Worm (Caenorhabditis elegans) whole organism, L4/young adult: Measurements from ENCODE around the gene nlp-33.

ENCODE experiments used
- W03F9.2 ChIP-seq: fragments of 150-350 bp; optimal IDR thresholded peaks from 2 replicates; lab custom pipeline; 2014; ENCODE audit warnings: missing biosample characterization, missing genetic modification characterization
- dao-5 ChIP-seq: sonication (generic microtip); optimal IDR thresholded peaks from 2 replicates; lab custom pipeline; 2016; ENCODE audit warnings: missing genotype, missing genetic modification characterization, moderate library complexity, missing compliant biosample characterization
- him-1 ChIP-seq: sonication (generic microtip); optimal IDR thresholded peaks from 2 replicates; lab custom pipeline; 2016; ENCODE audit warnings: missing genotype, missing genetic modification reagents, missing genetic modification characterization, missing compliant biosample characterization

DNA sequence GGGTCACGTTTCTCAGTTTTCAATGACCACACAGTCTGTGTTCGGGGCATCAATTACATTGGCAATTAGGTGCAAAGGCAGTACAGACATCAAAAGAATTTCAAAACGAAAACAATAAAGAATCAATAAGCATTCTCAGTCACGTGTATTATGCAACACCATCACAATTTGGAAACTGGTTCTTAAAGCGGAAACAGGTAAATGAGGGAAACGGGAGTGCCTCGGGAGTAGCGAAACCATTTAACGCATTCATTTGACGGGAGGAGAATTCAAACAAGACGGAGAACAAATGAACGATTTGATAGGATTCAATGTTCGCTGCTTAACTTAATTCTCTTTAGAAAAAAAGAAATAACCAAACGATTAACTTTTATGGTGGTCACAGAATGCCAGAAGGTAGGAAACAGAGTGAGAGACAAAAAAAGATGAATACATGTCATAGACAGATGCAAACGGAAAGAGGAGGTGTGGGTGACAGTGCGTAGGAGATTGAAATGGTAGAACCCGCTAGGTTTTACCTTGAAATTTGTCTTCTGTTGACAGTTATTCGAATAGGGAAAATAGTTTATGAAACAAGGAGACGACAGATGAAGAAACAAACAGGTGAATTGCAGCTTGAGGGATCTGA, 49.6 kb downstream of the nlp-33 start:
- TF ChIP-seq him-1 (tag; lab: Kevin White, UChicago) (no peak), W03F9.2 (tag; lab: Kevin White, UChicago) (no peak), dao-5 (tag; lab: Kevin White, UChicago) (no peak)
